Fruit fly (Drosophila melanogaster) Kc167 (cell line): ENCODE data around the gene Rbm13.

Source experiments
- Myc ChIP-seq: fragments of >200 bp; optimal IDR thresholded peaks from 2 replicates; lab custom pipeline; 2017; ENCODE audit warnings: missing external identifiers
- Sin3A ChIP-seq: fragments of >200 bp; optimal IDR thresholded peaks from 2 replicates; lab custom pipeline; 2018; ENCODE audit warnings: missing external identifiers
- h ChIP-seq: fragments of >200 bp; optimal IDR thresholded peaks from 3 replicates; lab custom pipeline; 2018; ENCODE audit warnings: missing external identifiers
- insv ChIP-seq: fragments of >200 bp; optimal IDR thresholded peaks from 3 replicates; lab custom pipeline; 2018; ENCODE audit warnings: missing external identifiers
- psq ChIP-seq: fragments of >200 bp; optimal IDR thresholded peaks from 2 replicates; lab custom pipeline; 2017; ENCODE audit warnings: missing external identifiers
- ttk ChIP-seq: sonication (Bioruptor generic); optimal IDR thresholded peaks from 2 replicates; lab custom pipeline; 2017; ENCODE audit warnings: missing external identifiers

The Rbm13 gene

DNA sequence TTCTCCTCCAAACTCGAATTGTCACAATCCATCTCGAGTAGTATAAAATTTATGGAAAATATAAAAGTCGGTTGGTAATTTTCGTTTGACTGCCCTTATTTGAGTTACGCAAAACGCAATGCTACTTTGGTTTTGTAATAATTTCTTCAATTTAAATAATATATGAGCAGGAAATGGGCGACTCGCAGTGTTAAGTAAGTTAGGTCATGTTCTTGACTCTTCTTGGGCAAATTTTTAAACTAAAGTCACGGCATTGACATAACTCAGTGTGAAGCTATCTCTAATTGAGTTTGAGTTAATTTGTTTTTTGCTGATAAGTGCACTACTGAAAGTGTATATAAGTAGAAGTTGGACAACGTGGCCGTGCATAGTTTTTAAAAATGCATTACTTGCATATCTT, 22.1 kb downstream of the Rbm13 start, which contains the start of the genes CG12661 and CG43255:
CG12661 (minus strand) TSS at position 101 of the 400 bp plus-strand sequence.
CG43255 (plus strand) TSS at position 374 of the 400 bp plus-strand sequence.
- TF ChIP-seq psq (lab: Kevin White, UChicago), result no peak
- no peak for TF ChIP-seq insv (lab: Kevin White, UChicago)
- no peak for TF ChIP-seq h (lab: Kevin White, UChicago)
- TF ChIP-seq Sin3A (lab: Kevin White, UChicago), result no peak
- TF ChIP-seq Myc, result no peak
- TF ChIP-seq ttk (lab: Kevin White, UChicago), result no peak

DNA sequence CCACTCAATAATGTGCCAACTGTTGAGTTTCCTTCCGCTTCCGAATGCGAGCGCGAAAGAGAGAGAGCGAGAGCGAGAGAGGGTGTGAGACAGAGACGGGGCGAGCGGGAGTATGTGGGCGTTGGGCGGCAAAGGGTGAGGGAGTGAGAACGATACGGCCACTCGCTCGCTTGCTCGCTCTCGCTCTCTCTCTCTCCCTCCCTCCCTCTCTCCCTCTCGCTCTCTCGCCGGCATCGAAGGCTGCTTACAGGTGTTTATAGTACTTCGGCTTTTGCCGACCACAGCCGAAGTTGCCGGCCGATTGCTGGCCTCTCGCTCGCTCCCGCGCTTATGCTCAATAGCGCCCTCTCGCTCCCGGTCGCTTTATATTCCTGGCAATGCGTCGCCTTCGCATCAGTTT, 23.3 kb downstream of the Rbm13 start:
- no peak for TF ChIP-seq Myc
- TF ChIP-seq h (lab: Kevin White, UChicago), result no peak
- no peak for TF ChIP-seq insv (lab: Kevin White, UChicago)
- no peak for TF ChIP-seq psq (lab: Kevin White, UChicago)
- TF ChIP-seq Sin3A (lab: Kevin White, UChicago), result no peak
- TF ChIP-seq ttk (lab: Kevin White, UChicago), result no peak
